Worm (Caenorhabditis elegans): Measurements from ENCODE around the gene F49E12.12.
"Not testable (repeated sequence)": the region's sequence is repeated elsewhere in the genome, so short reads cannot be mapped to it uniquely, and the experiment has no call there.

The F49E12.12 gene

ce11 chrII:8415462-8416037, 34.3 kb downstream of the F49E12.12 start:
- TF ChIP-seq sptf-1 (tag; optimal IDR thresholded peaks at IDR 0.05) (no peak), unc-120 (tag; optimal IDR thresholded peaks at IDR 0.05; ENCODE audit: poor library complexity, severe bottlenecking) (no peak), snpc-4 (tag; optimal IDR thresholded peaks at IDR 0.05) (no peak), ceh-83 (GFP tag; optimal IDR thresholded peaks at IDR 0.05) (no peak), nhr-2 (tag; optimal IDR thresholded peaks at IDR 0.05) (peak; percentile 88), drap-1 (GFP tag; optimal IDR thresholded peaks at IDR 0.05) (no peak), M03D4.4 (tag; optimal IDR thresholded peaks at IDR 0.05) (no peak), zip-8 (tag; optimal IDR thresholded peaks at IDR 0.05) (peak; percentile 89), sem-2 (GFP tag; optimal IDR thresholded peaks at IDR 0.05) (peak; percentile 13), mls-2 (tag; optimal IDR thresholded peaks at IDR 0.05) (peak; percentile 20), bed-3 (GFP tag; optimal IDR thresholded peaks at IDR 0.05) (no peak), nhr-237 (tag; optimal IDR thresholded peaks at IDR 0.05) (no peak), elt-1 (tag; optimal IDR thresholded peaks at IDR 0.05; ENCODE audit: borderline replicate concordance, insufficient read depth) (no peak), pha-4 (tag; optimal IDR thresholded peaks at IDR 0.05) (no peak), cnd-1 (tag; optimal IDR thresholded peaks at IDR 0.05) (peak; percentile 17), mab-5 (tag; optimal IDR thresholded peaks at IDR 0.05) (no peak), unc-62 (GFP tag; optimal IDR thresholded peaks at IDR 0.05) (no peak), tbx-8 (GFP tag; optimal IDR thresholded peaks at IDR 0.05) (no peak), lin-32 (GFP tag; optimal IDR thresholded peaks at IDR 0.05) (no peak), hlh-1 (tag; optimal IDR thresholded peaks at IDR 0.05) (no peak), elt-3 (tag; optimal IDR thresholded peaks at IDR 0.05) (no peak), ham-2 (GFP tag; optimal IDR thresholded peaks at IDR 0.05) (no peak), ceh-39 (tag; optimal IDR thresholded peaks at IDR 0.05) (no peak), ceh-43 (GFP tag; optimal IDR thresholded peaks at IDR 0.05) (no peak), nhr-76 (tag; optimal IDR thresholded peaks at IDR 0.05) (no peak), lin-13 (tag; optimal IDR thresholded peaks at IDR 0.05) (no peak), lsy-2 (tag; optimal IDR thresholded peaks at IDR 0.05) (no peak), nhr-12 (tag; optimal IDR thresholded peaks at IDR 0.05) (no peak)

- peak; percentile 73 for TF ChIP-seq unc-62 (GFP tag; optimal IDR thresholded peaks at IDR 0.05)
- no peak for TF ChIP-seq ham-2 (GFP tag; optimal IDR thresholded peaks at IDR 0.05)
These were observed 35.9 kb downstream of the F49E12.12 start, which contains the start of gene fdgt-2 for ce11 chrII:8417059-8417668. fdgt-2 (plus strand) TSS chrII:8417618.

DNA sequence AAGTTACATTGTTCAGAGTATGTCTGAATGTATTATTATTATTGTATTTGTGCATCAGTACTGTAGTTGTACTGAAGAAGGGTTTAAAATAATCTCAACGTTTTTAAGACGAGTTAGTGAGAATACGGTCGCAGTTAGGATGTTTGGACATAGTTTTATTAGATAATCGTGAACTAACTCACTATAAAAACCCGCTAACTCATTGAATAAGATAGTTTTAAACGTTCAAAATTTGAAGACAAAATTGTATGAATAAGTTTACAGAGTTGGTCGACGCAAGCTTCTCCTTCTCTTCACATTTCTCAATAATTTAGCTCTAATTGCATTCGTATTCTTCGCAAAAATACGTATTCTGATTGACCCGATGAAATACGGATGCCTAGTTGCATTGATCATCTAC, 37.7 kb downstream of the F49E12.12 start:
- TF ChIP-seq elt-3 (tag; optimal IDR thresholded peaks at IDR 0.05) (no peak), lin-13 (tag; optimal IDR thresholded peaks at IDR 0.05) (no peak), lsy-2 (tag; optimal IDR thresholded peaks at IDR 0.05) (peak; percentile 76)

- not testable (repeated sequence) for TF ChIP-seq drap-1 (GFP tag; optimal IDR thresholded peaks at IDR 0.05); lin-32 (GFP tag; optimal IDR thresholded peaks at IDR 0.05); lsy-2 (tag; optimal IDR thresholded peaks at IDR 0.05)
These were observed 38.5 kb downstream of the F49E12.12 start, which contains the start of gene F14E5.8 for ce11 chrII:8419798-8420197. F14E5.8 (plus strand) TSS chrII:8420098.

DNA sequence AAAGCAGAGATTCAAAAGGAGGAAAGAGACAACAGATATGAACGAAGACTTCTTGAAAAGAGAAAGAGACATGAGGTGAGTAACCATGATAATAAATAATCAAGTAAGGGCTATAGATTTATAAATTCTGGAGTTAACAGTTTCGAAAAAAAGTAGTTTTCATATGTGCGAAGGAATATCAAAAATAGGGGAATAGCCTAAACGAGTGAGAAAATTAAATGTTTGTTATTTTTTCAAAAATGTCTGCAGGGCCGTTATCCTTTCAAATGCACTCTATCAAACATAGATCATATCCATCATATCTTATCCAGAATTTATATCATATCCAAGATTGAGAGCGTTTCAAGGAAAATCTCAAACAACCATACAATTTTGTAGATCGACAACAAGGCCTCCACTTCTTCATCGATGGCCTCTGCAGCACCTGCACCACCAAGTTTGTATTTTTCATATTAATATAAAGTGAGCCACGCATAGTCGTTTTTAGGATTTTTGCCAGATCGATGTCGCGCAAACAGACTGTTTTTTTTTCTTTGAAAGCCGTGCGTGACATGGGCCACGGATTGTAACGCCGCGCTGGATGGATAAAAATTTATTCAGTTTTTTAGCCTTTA, 39.6 kb downstream of the F49E12.12 start:
- TF ChIP-seq pha-4 (tag; optimal IDR thresholded peaks at IDR 0.05) = no peak
- peak; percentile 76 for TF ChIP-seq lsy-2 (tag; optimal IDR thresholded peaks at IDR 0.05)
- TF ChIP-seq ceh-83 (GFP tag; optimal IDR thresholded peaks at IDR 0.05) = no peak

DNA sequence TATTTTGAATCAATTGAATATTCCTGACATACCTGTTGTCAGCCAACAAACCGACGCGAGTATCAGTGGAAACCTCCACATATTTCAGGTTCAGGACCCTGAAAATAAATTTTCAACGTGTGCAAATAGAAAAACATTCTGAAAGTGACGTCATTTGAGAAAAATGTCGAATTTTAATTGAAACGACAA, 47.4 kb downstream of the F49E12.12 start, which contains the start of gene F14E5.2:
Gene F14E5.2 (minus strand): TSS at position 101 of the 189 bp plus-strand sequence.
- no peak for TF ChIP-seq sptf-1 (tag; optimal IDR thresholded peaks at IDR 0.05)
